Fruit fly (Drosophila melanogaster) whole organism, embryonic: ENCODE measurements around the gene CG45490.
A peak's percentile ranks its signal among the peaks of the same experiment; 100 is the strongest.

Source experiments
- Bgb ChIP-seq: fragments of 200-800 bp; sonication (Bioruptor generic); IDR thresholded peaks from 2 replicates; pipeline ENCODE4 v1.3.6; 2022; ENCODE audit warnings: missing biosample characterization, missing genetic modification characterization; ENCODE audit not compliant: partially characterized antibody
- Blimp-1 ChIP-seq: fragments of 200-800 bp; sonication (Bioruptor generic); optimal IDR thresholded peaks from 3 replicates; lab custom pipeline; 2018; ENCODE audit warnings: missing biosample characterization, missing genetic modification characterization, mild to moderate bottlenecking, moderate library complexity, missing genetic modification reagents
- CG10366 ChIP-seq: fragments of 200-800 bp; sonication (Bioruptor generic); IDR thresholded peaks from 2 replicates; pipeline ENCODE4 v1.3.6; 2022; ENCODE audit warnings: missing biosample characterization, missing genetic modification characterization
- CG11696 ChIP-seq: fragments of 200-800 bp; sonication (Bioruptor generic); IDR thresholded peaks from 2 replicates; pipeline ENCODE4 v1.3.6; 2022; ENCODE audit warnings: missing biosample characterization, missing genetic modification characterization
- CG12299 ChIP-seq: fragments of 200-800 bp; sonication (Bioruptor generic); optimal IDR thresholded peaks from 2 replicates; lab custom pipeline; 2018; ENCODE audit warnings: missing biosample characterization, mild to moderate bottlenecking, missing genetic modification characterization
- CG14050 ChIP-seq: fragments of 200-800 bp; sonication (Bioruptor generic); IDR thresholded peaks from 3 replicates; pipeline ENCODE4 v1.3.6; 2022; ENCODE audit warnings: missing biosample characterization, missing genetic modification characterization
- CG16863 ChIP-seq: fragments of 200-800 bp; sonication (Bioruptor generic); optimal IDR thresholded peaks from 3 replicates; lab custom pipeline; 2016; ENCODE audit warnings: missing biosample characterization, missing genetic modification characterization
- CG18011 ChIP-seq: fragments of 200-800 bp; sonication (Bioruptor generic); optimal IDR thresholded peaks from 2 replicates; lab custom pipeline; 2017; ENCODE audit warnings: missing biosample characterization, missing genetic modification characterization, mild to moderate bottlenecking, moderate library complexity, missing genotype
- CG1832 ChIP-seq: fragments of 200-800 bp; sonication (Bioruptor generic); optimal IDR thresholded peaks from 2 replicates; lab custom pipeline; 2017; ENCODE audit warnings: missing biosample characterization, mild to moderate bottlenecking, missing genetic modification characterization, inconsistent platforms
- CG2875 ChIP-seq: fragments of 200-800 bp; sonication (Bioruptor generic); optimal IDR thresholded peaks from 2 replicates; lab custom pipeline; 2017; ENCODE audit warnings: missing biosample characterization, mild to moderate bottlenecking, missing genetic modification characterization, missing genetic modification reagents
- CG31365 ChIP-seq: fragments of 200-800 bp; sonication (Bioruptor generic); optimal IDR thresholded peaks from 2 replicates; lab custom pipeline; 2018; ENCODE audit warnings: missing biosample characterization, mild to moderate bottlenecking, missing genetic modification characterization
- CG32532 ChIP-seq: fragments of 200-800 bp; sonication (Bioruptor generic); IDR thresholded peaks from 2 replicates; pipeline ENCODE4 v1.3.6; 2022; ENCODE audit warnings: missing biosample characterization, missing genetic modification characterization
- CG32767 ChIP-seq: fragments of 200-800 bp; sonication (Bioruptor generic); IDR thresholded peaks from 2 replicates; pipeline ENCODE4 v1.3.6; 2022; ENCODE audit warnings: missing biosample characterization, missing genetic modification characterization
- CG33213 ChIP-seq: fragments of 200-800 bp; sonication (Bioruptor generic); optimal IDR thresholded peaks from 3 replicates; lab custom pipeline; 2016; ENCODE audit warnings: missing biosample characterization, missing genetic modification characterization
- CG42726 ChIP-seq: fragments of 200-800 bp; sonication (Bioruptor generic); IDR thresholded peaks from 2 replicates; pipeline ENCODE4 v1.3.6; 2022; ENCODE audit warnings: missing biosample characterization, missing genetic modification characterization; ENCODE audit not compliant: partially characterized antibody
- CG4730 ChIP-seq: fragments of 200-800 bp; sonication (Bioruptor generic); IDR thresholded peaks from 2 replicates; pipeline ENCODE4 v1.3.6; 2022; ENCODE audit warnings: missing biosample characterization, missing genetic modification characterization
- CG5953 ChIP-seq: fragments of 200-800 bp; sonication (Bioruptor generic); IDR thresholded peaks from 2 replicates; pipeline ENCODE4 v1.3.6; 2022; ENCODE audit warnings: missing biosample characterization, missing genetic modification characterization
- CG6254 ChIP-seq: fragments of 200-800 bp; sonication (Bioruptor generic); optimal IDR thresholded peaks from 3 replicates; lab custom pipeline; 2017; ENCODE audit warnings: mild to moderate bottlenecking, missing biosample characterization, missing genetic modification reagents, missing genetic modification characterization
- CG6689 ChIP-seq: fragments of 200-800 bp; sonication (Bioruptor generic); IDR thresholded peaks from 2 replicates; pipeline ENCODE4 v1.3.6; 2022; ENCODE audit warnings: missing biosample characterization, missing genetic modification characterization
- CG7987 ChIP-seq: fragments of 200-800 bp; sonication (Bioruptor generic); optimal IDR thresholded peaks from 2 replicates; lab custom pipeline; 2018; ENCODE audit warnings: missing biosample characterization, mild to moderate bottlenecking, missing genetic modification characterization, moderate library complexity
- CG9437 ChIP-seq: fragments of 200-800 bp; sonication (Bioruptor generic); optimal IDR thresholded peaks from 2 replicates; lab custom pipeline; 2018; ENCODE audit warnings: missing biosample characterization, mild to moderate bottlenecking, missing genetic modification characterization
- D19B ChIP-seq: fragments of 200-800 bp; sonication (Bioruptor generic); optimal IDR thresholded peaks from 2 replicates; lab custom pipeline; 2017; ENCODE audit warnings: missing biosample characterization, mild to moderate bottlenecking, missing genetic modification characterization
- Deaf1 ChIP-seq: fragments of 200-800 bp; optimal IDR thresholded peaks from 3 replicates; lab custom pipeline; 2019; ENCODE audit warnings: missing biosample characterization, mild to moderate bottlenecking, missing genetic modification characterization, moderate library complexity
- Ets97D ChIP-seq: fragments of 200-800 bp; sonication (Bioruptor generic); optimal IDR thresholded peaks from 3 replicates; lab custom pipeline; 2016; ENCODE audit warnings: missing biosample characterization, missing genetic modification characterization
- Hr51 ChIP-seq, 2 experiments: fragments of 200-800 bp; sonication (Bioruptor generic); optimal IDR thresholded peaks; 2 replicates in 1 of 2; 3 replicates in 1 of 2; lab custom pipeline; 2016 to 2018; ENCODE audit warnings: missing biosample characterization in 2 of 2, missing genetic modification characterization in 2 of 2, mild to moderate bottlenecking in 1 of 2, moderate library complexity in 1 of 2
- Hr78 ChIP-seq, 2 experiments: fragments of 200-800 bp in 1 of 2; fragments of >200 bp in 1 of 2; sonication (Bioruptor generic) in 1 of 2; optimal IDR thresholded peaks; 2 replicates each; lab custom pipeline; 2017 to 2019; ENCODE audit warnings: missing biosample characterization in 2 of 2, missing genetic modification characterization in 2 of 2, mild to moderate bottlenecking in 1 of 2, moderate library complexity in 1 of 2
- Sin3A ChIP-seq: fragments of >200 bp; optimal IDR thresholded peaks from 2 replicates; lab custom pipeline; 2018
- Sox100B ChIP-seq: fragments of 200-800 bp; sonication (Bioruptor generic); optimal IDR thresholded peaks from 3 replicates; lab custom pipeline; 2018; ENCODE audit warnings: missing biosample characterization, mild to moderate bottlenecking, missing genetic modification characterization
- Xbp1 ChIP-seq: fragments of 200-800 bp; sonication (Bioruptor generic); optimal IDR thresholded peaks from 3 replicates; lab custom pipeline; 2016; ENCODE audit warnings: missing biosample characterization, mild to moderate bottlenecking, missing genetic modification characterization
- ac ChIP-seq: fragments of 200-800 bp; sonication (Bioruptor generic); optimal IDR thresholded peaks from 3 replicates; lab custom pipeline; 2017; ENCODE audit warnings: missing biosample characterization, mild to moderate bottlenecking, missing genetic modification characterization
- amos ChIP-seq: fragments of 200-800 bp; sonication (Bioruptor generic); IDR thresholded peaks from 2 replicates; pipeline ENCODE4 v1.3.6; 2022; ENCODE audit warnings: missing biosample characterization, missing genetic modification characterization; ENCODE audit not compliant: partially characterized antibody
- bowl ChIP-seq: fragments of 200-800 bp; sonication (Bioruptor generic); IDR thresholded peaks from 2 replicates; pipeline ENCODE4 v1.3.6; 2022; ENCODE audit warnings: missing biosample characterization, missing genetic modification characterization
- chinmo ChIP-seq: fragments of 200-800 bp; sonication (Bioruptor generic); IDR thresholded peaks from 4 replicates; pipeline ENCODE4 v1.3.6; 2022; ENCODE audit warnings: missing biosample characterization, missing genetic modification characterization; ENCODE audit not compliant: partially characterized antibody
- chn ChIP-seq: fragments of 200-800 bp; sonication (Bioruptor generic); optimal IDR thresholded peaks from 2 replicates; lab custom pipeline; 2016; ENCODE audit warnings: missing biosample characterization, missing genetic modification characterization
- dm ChIP-seq: fragments of 200-800 bp; sonication (Bioruptor generic); optimal IDR thresholded peaks from 3 replicates; lab custom pipeline; 2016; ENCODE audit warnings: missing biosample characterization, missing genetic modification characterization
- gfzf ChIP-seq: fragments of 200-800 bp; sonication (Bioruptor generic); optimal IDR thresholded peaks from 2 replicates; lab custom pipeline; 2016; ENCODE audit warnings: missing biosample characterization, mild to moderate bottlenecking, missing genetic modification characterization, moderate library complexity
- grn ChIP-seq: fragments of 200-800 bp; sonication (Bioruptor generic); optimal IDR thresholded peaks from 3 replicates; lab custom pipeline; 2017; ENCODE audit warnings: missing biosample characterization, missing genetic modification characterization
- inv ChIP-seq: fragments of 200-800 bp; sonication (Bioruptor generic); IDR thresholded peaks from 2 replicates; pipeline ENCODE4 v1.3.6; 2022; ENCODE audit warnings: missing biosample characterization, missing genetic modification characterization; ENCODE audit not compliant: partially characterized antibody
- lov ChIP-seq, 2 experiments: fragments of 200-800 bp in 1 of 2; fragments of >200 bp in 1 of 2; sonication (Bioruptor generic) in 1 of 2; IDR thresholded peaks in 1 of 2; optimal IDR thresholded peaks in 1 of 2; 2 replicates in 1 of 2; 3 replicates in 1 of 2; pipeline versions ENCODE4 v1.3.6 to Lab custom; 2017 to 2022; ENCODE audit warnings: missing biosample characterization in 1 of 2, missing genetic modification characterization in 1 of 2
- maf-S ChIP-seq: fragments of 200-800 bp; sonication (Bioruptor generic); optimal IDR thresholded peaks from 2 replicates; lab custom pipeline; 2016; ENCODE audit warnings: missing biosample characterization, missing genetic modification characterization
- odd ChIP-seq: fragments of 200-800 bp; sonication (Bioruptor generic); optimal IDR thresholded peaks from 2 replicates; lab custom pipeline; 2017; ENCODE audit warnings: missing biosample characterization, mild to moderate bottlenecking, missing genetic modification characterization
- pfk ChIP-seq: fragments of 200-800 bp; sonication (Bioruptor generic); optimal IDR thresholded peaks from 2 replicates; lab custom pipeline; 2018; ENCODE audit warnings: missing biosample characterization, mild to moderate bottlenecking, missing genetic modification characterization, moderate library complexity
- phol ChIP-seq: fragments of 200-800 bp; sonication (Bioruptor generic); optimal IDR thresholded peaks from 3 replicates; lab custom pipeline; 2018; ENCODE audit warnings: missing biosample characterization, mild to moderate bottlenecking, missing genetic modification characterization, moderate library complexity
- pum ChIP-seq: fragments of 200-800 bp; sonication (Bioruptor generic); optimal IDR thresholded peaks from 2 replicates; lab custom pipeline; 2016; ENCODE audit warnings: missing biosample characterization, missing genetic modification characterization
- ro ChIP-seq: fragments of 200-800 bp; sonication (Bioruptor generic); IDR thresholded peaks from 2 replicates; pipeline ENCODE4 v1.3.6; 2022; ENCODE audit warnings: missing biosample characterization, missing genetic modification characterization
- sim ChIP-seq: fragments of 200-800 bp; sonication (Bioruptor generic); IDR thresholded peaks from 2 replicates; pipeline ENCODE4 v1.3.6; 2022; ENCODE audit warnings: missing biosample characterization, missing genetic modification characterization
- sqz ChIP-seq: fragments of 200-800 bp; sonication (Bioruptor generic); optimal IDR thresholded peaks from 3 replicates; lab custom pipeline; 2018; ENCODE audit warnings: missing biosample characterization, mild to moderate bottlenecking, missing genetic modification characterization
- trh ChIP-seq: fragments of 200-800 bp; sonication (Bioruptor generic); optimal IDR thresholded peaks from 2 replicates; lab custom pipeline; 2016; ENCODE audit warnings: missing biosample characterization, missing genetic modification characterization
- yki ChIP-seq: fragments of >200 bp; optimal IDR thresholded peaks from 3 replicates; lab custom pipeline; 2018

CG45490 gene

DNA sequence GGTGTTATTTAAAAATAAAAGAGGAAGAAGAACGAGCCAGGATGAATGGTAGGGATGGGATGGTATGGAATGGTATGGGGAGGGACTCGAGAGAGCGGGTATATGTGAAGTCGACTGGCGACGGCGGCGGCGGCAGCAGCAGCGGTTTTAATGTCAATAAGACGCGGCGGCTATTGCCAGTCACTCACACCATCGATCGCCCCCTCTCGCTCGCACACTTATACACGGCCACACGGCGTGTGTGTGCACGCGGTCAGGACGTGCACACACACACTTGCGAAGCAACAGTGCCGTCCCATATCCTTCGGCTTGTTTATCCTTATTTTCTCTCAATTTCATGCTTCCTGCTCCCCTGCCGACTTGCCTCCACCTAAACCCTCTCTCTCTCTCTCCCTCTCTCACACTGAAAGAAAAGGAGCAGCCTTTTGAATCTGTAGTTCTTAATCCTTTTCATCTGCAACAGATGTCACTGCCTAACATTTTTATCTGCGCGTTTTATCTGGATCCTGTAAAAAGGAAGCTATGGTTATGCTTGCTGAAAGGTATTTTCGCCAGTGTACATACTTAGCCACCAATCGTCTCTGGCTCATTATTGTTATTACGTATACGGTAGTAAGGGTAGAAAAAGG, 44.9 kb downstream of the CG45490 start (continued):
- TF ChIP-seq CG6689 (GFP tag; lab: Robert Waterston, UW) (peak; percentile 69), Ets97D (GFP tag; lab: Kevin White, UChicago) (peak; percentile 22), amos (GFP tag; lab: Robert Waterston, UW) (no peak), pfk (GFP tag; lab: Kevin White, UChicago) (no peak), Blimp-1 (peak; percentile 65), CG18011 (peak; percentile 42), sim (GFP tag; lab: Robert Waterston, UW) (0 out of 2 replicates have a peak, but pooled peaks have one; percentile 23), CG11696 (GFP tag; lab: Robert Waterston, UW) (peak; percentile 59), pum (GFP tag; lab: Kevin White, UChicago) (peak; percentile 88), CG6254 (GFP tag; lab: Kevin White, UChicago) (peak; percentile 44), ac (GFP tag; lab: Kevin White, UChicago) (peak; percentile 76), CG16863 (GFP tag; lab: Kevin White, UChicago) (peak; percentile 81), grn (GFP tag; lab: Kevin White, UChicago) (no peak), Deaf1 (peak; percentile 61), odd (peak; percentile 74), CG31365 (tag; lab: Kevin White, UChicago) (peak; percentile 52), yki (no peak), Hr78 (GFP tag; optimal IDR thresholded peaks at IDR 0.05; lab: Kevin White, UChicago) (no peak), Sox100B (peak; percentile 59), Hr51 (GFP tag; optimal IDR thresholded peaks at IDR 0.05; lab: Kevin White, UChicago) (peak; percentile 75 to 87), CG4730 (GFP tag; lab: Robert Waterston, UW) (peak; percentile 73), chn (GFP tag; lab: Kevin White, UChicago) (peak; percentile 91), inv (no peak), Bgb (no peak), sqz (GFP tag; lab: Kevin White, UChicago) (peak; percentile 14), CG42726 (GFP tag; lab: Robert Waterston, UW) (no peak), CG33213 (peak; percentile 78), chinmo (GFP tag; lab: Robert Waterston, UW) (no peak), CG32532 (GFP tag; lab: Robert Waterston, UW) (peak; percentile 82), bowl (no peak), dm (peak; percentile 77), maf-S (GFP tag; lab: Kevin White, UChicago) (peak; percentile 87), phol (tag; lab: Kevin White, UChicago) (peak; percentile 79), CG32767 (GFP tag; lab: Robert Waterston, UW) (peak; percentile 70; the same call in 1 of the 2 replicates), gfzf (GFP tag; lab: Kevin White, UChicago) (no peak), CG12299 (tag; lab: Kevin White, UChicago) (peak; percentile 72), Sin3A (lab: Kevin White, UChicago) (no peak), CG9437 (GFP tag; lab: Kevin White, UChicago) (peak; percentile 53), trh (GFP tag; lab: Kevin White, UChicago) (peak; percentile 38), CG14050 (GFP tag; lab: Robert Waterston, UW) (peak; percentile 68), CG2875 (GFP tag; lab: Kevin White, UChicago) (peak; percentile 56), ro (peak; percentile 56; the same call in 1 of the 2 replicates), CG10366 (GFP tag; lab: Robert Waterston, UW) (peak; percentile 81), CG1832 (GFP tag; lab: Kevin White, UChicago) (peak; percentile 67), CG5953 (GFP tag; lab: Robert Waterston, UW) (peak; percentile 39; the same call in 1 of the 2 replicates), D19B (peak; percentile 59), lov (optimal IDR thresholded peaks at IDR 0.05; lab: Kevin White, UChicago) (no peak), lov (GFP tag; IDR thresholded peaks at IDR 0.05; lab: Robert Waterston, UW) (peak; percentile 78; the same call in 2 of the 3 replicates), Xbp1 (GFP tag; lab: Kevin White, UChicago) (peak; percentile 85), CG7987 (GFP tag; lab: Kevin White, UChicago) (peak; percentile 67)
